Worm (Caenorhabditis elegans) whole organism, L4/young adult: ENCODE measurements around the gene F22E5.17.

ENCODE experiments used
- W03F9.2 ChIP-seq: fragments of 150-350 bp; optimal IDR thresholded peaks from 2 replicates; lab custom pipeline; 2014; ENCODE audit warnings: missing biosample characterization, missing genetic modification characterization
- dao-5 ChIP-seq: sonication (generic microtip); optimal IDR thresholded peaks from 2 replicates; lab custom pipeline; 2016; ENCODE audit warnings: missing genotype, missing genetic modification characterization, moderate library complexity, missing compliant biosample characterization
- him-1 ChIP-seq: sonication (generic microtip); optimal IDR thresholded peaks from 2 replicates; lab custom pipeline; 2016; ENCODE audit warnings: missing genotype, missing genetic modification reagents, missing genetic modification characterization, missing compliant biosample characterization

Gene F22E5.17

DNA sequence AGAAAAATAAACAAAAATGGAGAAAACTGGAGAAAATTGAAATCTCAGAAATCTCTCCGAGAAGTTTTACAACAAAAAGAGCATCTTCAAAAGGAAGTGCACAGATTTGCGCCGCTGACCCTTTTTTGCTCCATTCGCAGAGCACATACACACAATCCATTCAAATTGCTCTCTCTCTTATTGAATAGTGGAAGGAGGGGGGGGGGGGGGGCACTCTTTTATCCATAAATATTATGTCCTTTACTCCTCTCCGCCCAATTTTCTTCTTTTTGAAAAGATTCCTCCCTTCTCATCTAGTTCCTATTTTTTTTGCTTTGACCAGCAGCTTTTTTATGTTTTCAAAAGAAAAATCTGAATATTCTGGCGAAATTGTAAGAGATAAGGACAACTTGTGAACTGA is 17.2 kb downstream of the F22E5.17 start:
- TF ChIP-seq W03F9.2 (tag; lab: Kevin White, UChicago) (no peak), dao-5 (tag; lab: Kevin White, UChicago) (no peak), him-1 (no peak)

DNA sequence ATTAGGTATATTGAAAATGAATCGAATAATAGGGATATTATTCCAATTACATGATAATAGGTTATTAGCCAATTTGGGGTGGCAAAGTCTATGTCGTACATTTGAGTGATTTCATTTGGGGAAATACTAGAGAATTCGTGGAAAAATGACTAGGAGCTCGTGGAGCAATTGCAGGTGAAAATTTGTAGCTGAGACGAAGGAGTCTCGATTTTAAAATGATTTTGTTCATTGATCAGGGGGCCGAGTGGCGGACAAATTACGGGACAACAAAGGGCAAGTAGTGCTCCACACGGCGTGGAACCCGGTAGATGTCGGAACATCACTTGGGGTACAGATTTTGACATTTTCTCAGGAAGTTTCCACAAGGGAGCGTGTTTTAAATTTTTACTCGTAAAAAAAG is 20.5 kb downstream of the F22E5.17 start, which contains the start of gene sri-62:
TSS of gene sri-62 (minus strand) at position 101 of the 400 bp plus-strand sequence.
- TF ChIP-seq W03F9.2 (tag; lab: Kevin White, UChicago): no peak
- TF ChIP-seq dao-5 (tag; lab: Kevin White, UChicago): no peak
- no peak for TF ChIP-seq him-1

DNA sequence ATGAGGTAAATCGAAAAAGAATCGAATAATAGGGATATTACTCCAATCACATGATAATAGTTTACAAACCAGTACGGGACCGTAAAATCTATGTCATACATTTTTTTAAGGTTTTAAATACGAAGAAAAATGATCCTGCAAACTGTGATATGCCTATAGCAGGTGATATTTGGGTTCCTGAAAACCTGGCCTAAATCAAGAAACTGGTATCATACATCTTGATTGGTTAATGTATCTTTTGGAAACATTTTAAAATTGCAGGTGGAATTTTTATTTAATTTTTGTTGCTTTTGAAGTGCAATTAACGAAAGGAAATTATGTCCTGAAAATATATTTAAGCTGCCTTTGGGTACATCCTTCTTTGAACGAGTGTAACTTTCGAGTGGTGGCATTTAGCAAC is 22.4 kb downstream of the F22E5.17 start, which contains the start of gene sri-61:
TSS of gene sri-61 (minus strand) at position 101 of the 400 bp plus-strand sequence.
- TF ChIP-seq dao-5 (tag; lab: Kevin White, UChicago) (no peak), W03F9.2 (tag; lab: Kevin White, UChicago) (no peak)

DNA sequence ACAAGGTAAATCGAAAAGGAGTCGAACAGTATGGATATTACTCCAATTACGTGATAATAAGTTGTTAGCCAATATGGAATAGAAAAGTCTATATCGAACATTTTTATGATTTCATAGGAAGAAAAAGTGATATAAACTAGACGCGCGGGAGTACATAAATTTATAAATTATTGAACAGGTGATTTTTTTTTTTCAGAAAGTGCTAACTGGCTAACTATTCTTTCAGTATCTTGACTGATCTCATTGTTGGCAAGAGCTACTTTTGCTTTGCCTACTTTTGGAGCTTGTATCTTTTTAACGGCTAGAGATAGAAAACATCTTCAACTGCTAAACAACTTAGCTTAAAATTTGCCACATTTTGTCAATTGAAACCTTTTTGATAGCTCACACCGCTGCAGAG is 24.9 kb downstream of the F22E5.17 start, which contains the start of gene sri-60:
TSS of gene sri-60 (minus strand) at position 101 of the 400 bp plus-strand sequence.
- no peak for TF ChIP-seq dao-5 (tag; lab: Kevin White, UChicago)
- no peak for TF ChIP-seq him-1
- no peak for TF ChIP-seq W03F9.2 (tag; lab: Kevin White, UChicago)

DNA sequence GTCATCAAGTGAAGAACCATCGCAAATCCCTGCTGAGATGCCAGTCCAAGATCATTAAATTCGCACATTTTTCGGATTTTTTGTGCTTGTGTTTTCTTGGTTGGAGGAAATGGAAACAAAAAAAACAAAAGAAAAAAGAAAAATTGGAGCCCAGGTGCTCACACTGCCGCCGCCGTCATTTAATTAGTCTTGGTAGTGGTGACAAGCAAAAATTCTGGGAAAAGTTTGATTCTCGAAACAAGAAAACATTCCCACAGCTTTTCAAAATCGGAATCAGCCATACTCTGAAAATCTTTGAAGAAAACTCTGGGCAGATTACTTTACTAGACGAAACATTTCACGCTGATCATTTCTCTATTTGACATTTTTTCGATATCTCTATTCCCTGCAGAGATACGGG is 27.4 kb downstream of the F22E5.17 start, which contains the start of gene srh-128:
TSS of gene srh-128 (minus strand) at position 101 of the 400 bp plus-strand sequence.
- TF ChIP-seq dao-5 (tag; lab: Kevin White, UChicago) (no peak), W03F9.2 (tag; lab: Kevin White, UChicago) (no peak), him-1 (no peak)

DNA sequence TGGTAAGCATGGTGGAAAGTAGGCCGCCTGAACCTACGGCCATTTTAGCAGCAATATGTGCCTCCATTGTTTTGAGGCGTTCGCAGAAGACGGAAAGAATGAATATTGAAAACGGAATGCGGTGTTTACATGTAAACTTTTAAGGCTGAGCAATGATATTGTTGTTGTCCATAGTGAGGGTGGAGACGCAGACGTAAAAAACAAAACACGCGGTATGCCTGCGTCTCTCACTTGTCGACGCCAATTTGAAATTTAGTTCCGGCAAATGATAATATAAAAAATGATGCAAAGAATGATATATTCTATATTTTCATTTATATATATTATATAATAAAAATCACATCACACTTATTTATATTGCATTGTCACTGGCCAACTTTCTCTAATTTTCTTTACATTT is 30.0 kb downstream of the F22E5.17 start, which contains the start of gene Y47G7B.2:
TSS of gene Y47G7B.2 (minus strand) at position 143 of the 400 bp plus-strand sequence.
- TF ChIP-seq W03F9.2 (tag; lab: Kevin White, UChicago) (no peak), dao-5 (tag; lab: Kevin White, UChicago) (no peak), him-1 (no peak)

DNA sequence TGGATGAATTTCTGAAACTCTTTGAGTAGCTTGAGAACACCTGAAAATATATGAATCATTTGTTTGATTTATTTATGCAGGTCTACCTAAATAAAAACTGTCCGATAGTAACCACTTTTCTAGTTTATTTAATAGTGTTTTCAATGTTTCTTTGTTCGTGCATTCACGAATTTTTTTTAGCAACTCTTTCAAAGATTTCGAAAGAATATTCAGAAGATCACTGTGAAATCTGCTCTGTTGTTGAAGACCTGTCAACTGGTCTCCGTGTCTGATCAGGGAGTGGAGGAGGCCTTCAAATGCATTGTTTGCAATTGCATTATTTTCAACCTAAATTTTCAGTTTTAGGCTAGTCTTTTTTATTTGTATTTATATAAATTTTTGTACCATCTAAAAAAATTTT is 32.1 kb downstream of the F22E5.17 start, which contains the start of gene T05A8.1:
TSS of gene T05A8.1 (minus strand) at position 101 of the 400 bp plus-strand sequence.
- TF ChIP-seq W03F9.2 (tag; lab: Kevin White, UChicago) (no peak), him-1 (no peak), dao-5 (tag; lab: Kevin White, UChicago) (no peak)

DNA sequence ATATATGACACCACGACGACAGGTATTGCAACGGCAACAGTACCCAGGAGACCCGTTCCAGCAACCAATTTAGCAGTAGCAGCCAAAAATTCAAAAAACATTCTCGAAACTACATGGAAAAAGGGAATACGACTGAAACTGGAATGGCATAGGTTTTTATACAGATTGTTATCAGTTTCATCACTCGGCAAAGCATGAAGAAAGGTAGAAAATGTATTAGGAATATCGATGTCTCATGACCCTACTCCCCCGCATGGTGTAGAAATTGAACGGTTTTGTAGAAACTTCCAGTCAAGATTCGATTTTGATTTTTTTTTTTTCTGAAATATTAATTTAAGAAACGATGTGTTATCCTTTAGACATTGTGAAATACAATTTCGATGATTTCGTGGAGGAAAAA is 33.1 kb downstream of the F22E5.17 start, which contains the start of gene T05A8.2:
TSS of gene T05A8.2 (minus strand) at position 101 of the 400 bp plus-strand sequence.
- TF ChIP-seq him-1 (no peak), dao-5 (tag; lab: Kevin White, UChicago) (no peak), W03F9.2 (tag; lab: Kevin White, UChicago) (no peak)

DNA sequence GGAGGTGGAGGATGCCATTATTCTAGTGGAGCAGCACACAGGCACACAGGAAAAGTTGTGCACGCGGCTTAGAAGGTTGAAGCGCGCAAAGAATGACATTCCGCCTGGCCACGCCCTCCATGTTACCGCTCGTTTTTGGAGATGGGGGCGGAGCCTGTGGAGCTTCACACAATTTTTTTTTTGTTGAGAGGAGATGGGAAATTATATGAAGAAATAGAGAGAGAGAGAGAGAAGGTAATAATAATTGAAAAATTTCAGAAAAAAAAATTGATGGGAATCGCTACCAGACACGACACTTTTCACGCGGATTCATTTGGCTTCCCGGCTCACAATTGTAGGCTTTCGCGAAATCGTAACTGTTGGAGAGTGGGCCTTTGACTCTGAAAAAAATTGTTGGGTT is 39.5 kb downstream of the F22E5.17 start, which contains the start of gene T05A8.3:
TSS of gene T05A8.3 (minus strand) at position 101 of the 400 bp plus-strand sequence.
- TF ChIP-seq dao-5 (tag; lab: Kevin White, UChicago): no peak
- no peak for TF ChIP-seq him-1
- TF ChIP-seq W03F9.2 (tag; lab: Kevin White, UChicago): no peak

DNA sequence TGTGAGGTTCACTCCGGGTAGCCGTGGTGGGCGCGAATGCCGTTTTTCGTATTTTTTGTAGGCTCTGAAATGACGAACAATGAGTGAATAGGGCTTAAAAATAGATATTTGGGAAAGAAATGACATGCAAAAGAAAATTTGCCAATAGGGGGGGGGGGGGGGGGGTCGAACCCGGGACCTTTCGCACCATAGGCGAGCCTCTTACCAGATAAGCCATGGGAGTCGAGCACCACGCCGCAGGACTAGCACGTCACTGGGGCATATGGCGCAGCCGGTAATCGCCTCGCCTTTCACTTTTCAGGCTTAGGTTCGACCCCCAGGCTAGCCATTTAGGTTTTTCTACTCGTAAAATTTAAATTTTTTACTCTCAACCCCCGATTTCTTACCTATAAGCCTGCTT is 41.4 kb downstream of the F22E5.17 start:
- no peak for TF ChIP-seq W03F9.2 (tag; lab: Kevin White, UChicago)
- no peak for TF ChIP-seq dao-5 (tag; lab: Kevin White, UChicago)
- TF ChIP-seq him-1: no peak

DNA sequence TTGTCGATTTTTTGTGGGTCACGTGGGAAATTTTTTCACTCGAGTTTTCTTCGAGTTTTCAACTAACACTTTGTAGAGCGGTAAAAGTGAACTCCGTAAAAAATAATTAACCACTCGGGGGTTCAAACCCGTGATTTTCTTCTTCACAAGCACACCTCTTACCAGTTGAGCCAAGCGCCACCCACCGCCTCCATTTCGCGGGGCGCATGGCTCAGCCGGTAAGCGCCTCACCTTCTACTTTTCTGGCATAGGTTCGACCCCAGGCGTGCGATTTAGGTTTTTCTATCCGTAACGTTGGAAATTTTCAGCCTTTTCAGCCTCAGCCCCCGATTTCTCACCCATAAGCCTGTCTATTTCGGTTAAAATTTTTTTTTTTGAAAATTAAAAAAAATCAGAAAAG is 44.2 kb downstream of the F22E5.17 start:
- TF ChIP-seq dao-5 (tag; lab: Kevin White, UChicago) (no peak), W03F9.2 (tag; lab: Kevin White, UChicago) (no peak)

DNA sequence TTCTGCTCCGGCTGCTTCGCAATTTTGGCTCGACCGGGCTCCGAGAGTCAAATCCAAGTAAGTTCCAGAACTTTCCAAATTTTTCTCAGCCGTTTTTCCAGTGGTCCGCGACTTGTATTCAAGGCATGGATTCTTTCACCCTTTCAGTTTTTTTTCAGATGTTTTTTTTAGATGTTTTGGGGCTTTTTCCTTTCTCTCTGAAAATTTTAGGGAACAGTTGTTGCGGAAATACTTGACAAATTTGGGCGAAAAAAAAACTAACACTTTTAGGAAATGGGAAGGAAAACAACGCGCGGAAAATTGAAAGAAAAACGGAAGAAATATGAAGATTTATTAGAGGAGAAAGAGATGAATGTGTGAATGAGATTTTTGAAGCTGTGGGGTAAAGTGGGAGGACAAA is 47.7 kb downstream of the F22E5.17 start, which contains the start of the genes T05A8.11 and nep-2:
TSS of gene T05A8.11 (minus strand) at position 101 of the 400 bp plus-strand sequence.
TSS of gene nep-2 (minus strand) at position 192 of the 400 bp plus-strand sequence.
- TF ChIP-seq dao-5 (tag; lab: Kevin White, UChicago): no peak
- no peak for TF ChIP-seq W03F9.2 (tag; lab: Kevin White, UChicago)
- no peak for TF ChIP-seq him-1

DNA sequence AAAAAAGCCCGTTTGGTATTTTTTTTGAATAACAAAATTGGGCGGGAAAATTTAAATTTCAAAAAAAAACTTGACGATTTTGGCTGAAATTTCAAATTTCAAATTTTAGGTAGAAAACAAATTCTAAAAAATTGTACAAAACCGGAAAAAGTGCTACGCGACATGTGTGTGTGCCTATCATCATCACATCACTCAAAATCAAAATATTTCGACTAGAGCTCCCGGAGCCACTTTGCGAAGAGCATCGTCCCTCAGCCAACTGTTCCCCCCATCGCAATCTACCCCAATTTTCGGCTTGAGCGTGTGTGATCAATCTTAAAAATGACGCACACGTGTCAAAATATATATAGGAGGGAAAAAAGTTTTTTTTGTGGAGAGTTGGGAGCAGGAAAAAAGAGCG is 48.9 kb downstream of the F22E5.17 start:
- TF ChIP-seq dao-5 (tag; lab: Kevin White, UChicago) (no peak), W03F9.2 (tag; lab: Kevin White, UChicago) (no peak), him-1 (no peak)
